Worm (Caenorhabditis elegans): ENCODE data around the gene dlc-4.

dlc-4 gene

ce11 chrIV:16489958-16490357 is 46.9 kb downstream of the dlc-4 start (continued):
- TF ChIP-seq unc-30 (tag; optimal IDR thresholded peaks at IDR 0.05): no peak
- peak; percentile 69 for TF ChIP-seq mep-1 (tag; optimal IDR thresholded peaks at IDR 0.05)
- no peak for TF ChIP-seq pqm-1 (tag; optimal IDR thresholded peaks at IDR 0.05)
- TF ChIP-seq lin-13 (GFP tag; optimal IDR thresholded peaks at IDR 0.05): peak; percentile 14
- TF ChIP-seq skn-1 (tag; optimal IDR thresholded peaks at IDR 0.05): peak; percentile 71
- no peak for TF ChIP-seq ets-5 (GFP tag; IDR thresholded peaks at IDR 0.05)
- peak; percentile 97 for TF ChIP-seq fos-1 (tag; optimal IDR thresholded peaks at IDR 0.05)

ce11 chrIV:16491411-16492036 is 48.5 kb downstream of the dlc-4 start:
- TF ChIP-seq mab-9 (GFP tag; IDR thresholded peaks at IDR 0.05) (peak; percentile 46; the same call in 1 of the 2 replicates), sox-4 (tag; optimal IDR thresholded peaks at IDR 0.05) (no peak), unc-130 (tag; optimal IDR thresholded peaks at IDR 0.05) (no peak), fkh-4 (tag; optimal IDR thresholded peaks at IDR 0.05; ENCODE audit: borderline replicate concordance) (no peak), zip-4 (GFP tag; optimal IDR thresholded peaks at IDR 0.05) (peak; percentile 33), sup-37 (GFP tag; optimal IDR thresholded peaks at IDR 0.05) (peak; percentile 19), ceh-88 (GFP tag; IDR thresholded peaks at IDR 0.05) (peak; percentile 36; the same call in 1 of the 2 replicates), nhr-85 (tag) (peak; percentile 56), lir-3 (tag; optimal IDR thresholded peaks at IDR 0.05; ENCODE audit: poor library complexity) (no peak), blmp-1 (tag; optimal IDR thresholded peaks at IDR 0.05) (no peak), lin-35 (GFP tag; optimal IDR thresholded peaks at IDR 0.05) (peak; percentile 24 to 75), isw-1 (GFP tag; IDR thresholded peaks at IDR 0.05) (peak; percentile 62), snpc-4 (tag; optimal IDR thresholded peaks at IDR 0.05) (no peak), tlp-1 (tag; optimal IDR thresholded peaks at IDR 0.05) (no peak), C34B4.2 (tag; optimal IDR thresholded peaks at IDR 0.05) (no peak), hpl-2 (GFP tag; optimal IDR thresholded peaks at IDR 0.05) (no peak), xbp-1 (tag; optimal IDR thresholded peaks at IDR 0.05) (peak; percentile 47), aha-1 (tag; optimal IDR thresholded peaks at IDR 0.05) (no peak), ztf-4 (tag; optimal IDR thresholded peaks at IDR 0.05) (peak; percentile 57), lin-15B (tag; optimal IDR thresholded peaks at IDR 0.05) (peak; percentile 19), efl-3 (GFP tag; optimal IDR thresholded peaks at IDR 0.05) (no peak), elt-2 (tag; optimal IDR thresholded peaks at IDR 0.05) (peak; percentile 20), F16B12.6 (tag; optimal IDR thresholded peaks at IDR 0.05) (peak; percentile 9), snu-23 (GFP tag; optimal IDR thresholded peaks at IDR 0.05) (peak; percentile 75), unc-30 (tag; optimal IDR thresholded peaks at IDR 0.05) (no peak), lin-14 (GFP tag; optimal IDR thresholded peaks at IDR 0.05) (peak; percentile 95), Y116A8C.19 (tag; optimal IDR thresholded peaks at IDR 0.05; ENCODE audit: borderline replicate concordance) (no peak), nhr-237 (tag; optimal IDR thresholded peaks at IDR 0.05) (peak; percentile 67), nhr-12 (tag; optimal IDR thresholded peaks at IDR 0.05) (no peak), mep-1 (tag; optimal IDR thresholded peaks at IDR 0.05) (peak; percentile 16), nhr-76 (tag; optimal IDR thresholded peaks at IDR 0.05) (no peak), fos-1 (tag; optimal IDR thresholded peaks at IDR 0.05) (peak; percentile 73), nhr-28 (tag; optimal IDR thresholded peaks at IDR 0.05) (no peak), vab-15 (tag; optimal IDR thresholded peaks at IDR 0.05) (no peak), swsn-7 (tag; optimal IDR thresholded peaks at IDR 0.05) (peak; percentile 86), jun-1 (tag; optimal IDR thresholded peaks at IDR 0.05) (peak; percentile 76), ceh-90 (tag; optimal IDR thresholded peaks at IDR 0.05) (peak; percentile 22), C16A3.4 (tag; optimal IDR thresholded peaks at IDR 0.05) (peak; percentile 54), nhr-19 (GFP tag; conservative IDR thresholded peaks at IDR 0.05) (peak; percentile 70), ceh-82 (tag; optimal IDR thresholded peaks at IDR 0.05) (peak; percentile 50 to 68 (median 67)), egl-27 (tag; optimal IDR thresholded peaks at IDR 0.05) (peak in 1 of 2 experiments; percentile 27), rnt-1 (tag; optimal IDR thresholded peaks at IDR 0.05) (peak; percentile 81), unc-98 (GFP tag; IDR thresholded peaks at IDR 0.05) (no peak), egl-13 (tag; optimal IDR thresholded peaks at IDR 0.05) (peak; percentile 50), sptf-1 (tag; optimal IDR thresholded peaks at IDR 0.05) (no peak), mef-2 (tag; optimal IDR thresholded peaks at IDR 0.05) (peak; percentile 37), irx-1 (tag; optimal IDR thresholded peaks at IDR 0.05) (peak; percentile 62)

All from whole organism, L1 larva.